Worm (Caenorhabditis elegans): ENCODE results near the gene F13D11.3.
A peak's percentile ranks its signal among the peaks of the same experiment; 100 is the strongest.

The F13D11.3 gene

DNA sequence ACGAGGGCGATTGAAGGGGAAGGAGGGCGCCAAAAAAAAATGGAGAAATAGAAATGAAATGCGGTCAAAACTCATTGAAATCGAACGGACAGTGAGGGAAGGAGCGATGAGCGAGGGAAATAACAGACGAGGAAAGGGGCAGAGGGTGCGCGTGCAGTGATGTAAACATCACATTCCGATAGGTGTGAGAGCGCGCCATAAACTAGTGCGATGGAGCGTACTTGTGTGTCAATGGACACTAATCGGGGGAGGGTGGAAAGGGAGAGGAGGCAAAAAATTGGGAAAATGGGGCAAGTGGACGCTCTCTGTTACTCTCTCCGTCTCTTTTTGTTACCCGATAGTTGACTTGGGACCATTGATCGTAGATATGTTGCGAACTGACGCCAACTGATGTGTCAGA lies 41.8 kb downstream of the F13D11.3 start (continued):
- TF ChIP-seq rpc-1 (optimal IDR thresholded peaks at IDR 0.05) (no peak), rpc-1 (tag; optimal IDR thresholded peaks at IDR 0.05) (no peak), F33H1.4 (GFP tag; IDR thresholded peaks at IDR 0.05) (no peak), ets-4 (GFP tag; optimal IDR thresholded peaks at IDR 0.05) (no peak), atf-7 (tag; optimal IDR thresholded peaks at IDR 0.05) (no peak), him-1 (tag; optimal IDR thresholded peaks at IDR 0.05) (no peak), snpc-3.4 (tag; optimal IDR thresholded peaks at IDR 0.05) (no peak), B0035.1 (tag; optimal IDR thresholded peaks at IDR 0.05) (no peak), let-607 (tag; optimal IDR thresholded peaks at IDR 0.05) (no peak), Y53G8AR.9 (GFP tag; conservative IDR thresholded peaks at IDR 0.05) (no peak), T26A5.8 (tag; optimal IDR thresholded peaks at IDR 0.05) (no peak), T07F8.4 (tag; optimal IDR thresholded peaks at IDR 0.05) (no peak), ceh-27 (GFP tag; optimal IDR thresholded peaks at IDR 0.05) (peak; percentile 70), F57A8.1 (GFP tag; optimal IDR thresholded peaks at IDR 0.05) (no peak)

DNA sequence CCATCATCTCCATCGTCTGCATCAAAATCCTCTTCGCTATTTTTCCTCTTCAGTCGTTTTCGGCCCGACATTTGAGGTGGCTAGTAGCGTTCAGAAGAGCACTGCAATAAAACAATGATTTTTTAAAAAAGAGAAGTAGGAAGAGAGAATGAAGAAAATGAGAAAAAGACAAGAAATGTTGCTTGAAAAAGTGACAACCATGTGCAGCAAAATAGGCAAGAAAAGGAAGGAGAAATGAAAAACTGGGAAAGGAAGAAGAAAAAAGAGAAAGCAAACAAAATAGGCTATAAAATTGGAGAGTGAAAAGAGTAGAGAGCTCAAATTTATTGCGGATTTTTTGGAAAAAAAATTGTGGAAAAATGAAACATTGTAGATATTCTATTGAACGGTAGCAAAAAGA lies 42.4 kb downstream of the F13D11.3 start, which contains the start of gene tag-294:
Gene tag-294 (minus strand): TSS at position 101 of the 400 bp plus-strand sequence.
- TF ChIP-seq rpc-1 (optimal IDR thresholded peaks at IDR 0.05) (no peak), rpc-1 (tag; optimal IDR thresholded peaks at IDR 0.05) (no peak), atf-7 (tag; optimal IDR thresholded peaks at IDR 0.05) (no peak), pbrm-1 (GFP tag; IDR thresholded peaks at IDR 0.05) (no peak), pha-4 (tag; optimal IDR thresholded peaks at IDR 0.05) (no peak), zfh-2 (GFP tag; conservative IDR thresholded peaks at IDR 0.05) (no peak), ztf-6 (GFP tag; IDR thresholded peaks at IDR 0.05) (no peak)

Data from whole organism, young adult.